Worm (Caenorhabditis elegans) whole organism, L4 larva: ENCODE measurements around the gene B0546.5.

Experiments used
- ama-1 ChIP-seq: fragments of 150-350 bp; optimal IDR thresholded peaks from 2 replicates; lab custom pipeline; 2014; ENCODE audit warnings: inconsistent platforms, mixed read lengths
- ceh-20 ChIP-seq: fragments of 200-800 bp; sonication (Bioruptor generic); IDR thresholded peaks from 2 replicates; pipeline ENCODE4 v1.3.6; 2022; ENCODE audit warnings: missing genetic modification reagents, missing genetic modification characterization, missing compliant biosample characterization
- ceh-62 ChIP-seq: sonication (generic microtip); optimal IDR thresholded peaks from 2 replicates; lab custom pipeline; 2017; ENCODE audit warnings: missing biosample characterization, missing genetic modification characterization
- egl-27 ChIP-seq: sonication (generic microtip); optimal IDR thresholded peaks from 3 replicates; lab custom pipeline; 2017; ENCODE audit warnings: missing biosample characterization, missing genetic modification reagents, missing genetic modification characterization
- fos-1 ChIP-seq: fragments of 150-350 bp; optimal IDR thresholded peaks from 2 replicates; lab custom pipeline; 2014; ENCODE audit warnings: missing biosample characterization, missing genetic modification characterization
- lin-13 ChIP-seq: fragments of 150-350 bp; optimal IDR thresholded peaks from 2 replicates; lab custom pipeline; 2014; ENCODE audit warnings: missing biosample characterization, missing genetic modification reagents, missing genetic modification characterization
- lin-39 ChIP-seq: fragments of 150-350 bp; optimal IDR thresholded peaks from 2 replicates; lab custom pipeline; 2014; ENCODE audit warnings: missing biosample characterization, missing genetic modification reagents, missing genetic modification characterization
- mdl-1 ChIP-seq, 2 experiments: fragments of 150-350 bp in 1 of 2; sonication (generic microtip) in 1 of 2; optimal IDR thresholded peaks; 2 replicates each; lab custom pipeline; 2014 to 2017; ENCODE audit warnings: missing biosample characterization in 2 of 2, missing genetic modification characterization in 2 of 2
- nhr-10 ChIP-seq: fragments of 150-350 bp; optimal IDR thresholded peaks from 2 replicates; lab custom pipeline; 2014; ENCODE audit warnings: missing biosample characterization, missing genetic modification characterization
- nhr-11 ChIP-seq: fragments of 150-350 bp; optimal IDR thresholded peaks from 2 replicates; lab custom pipeline; 2014; ENCODE audit warnings: missing biosample characterization, missing genetic modification characterization
- nhr-25 ChIP-seq: sonication (generic microtip); optimal IDR thresholded peaks from 2 replicates; lab custom pipeline; 2017; ENCODE audit warnings: missing genetic modification characterization, mild to moderate bottlenecking, missing compliant biosample characterization, antibody characterized with exemption, moderate library complexity, borderline replicate concordance; ENCODE audit not compliant: insufficient read depth
- nhr-28 ChIP-seq: fragments of 150-350 bp; optimal IDR thresholded peaks from 2 replicates; lab custom pipeline; 2014; ENCODE audit warnings: missing biosample characterization, missing genetic modification characterization
- pqm-1 ChIP-seq: sonication (generic microtip); optimal IDR thresholded peaks from 2 replicates; lab custom pipeline; 2017; ENCODE audit warnings: missing biosample characterization, missing genetic modification characterization

- no peak for TF ChIP-seq pqm-1 (tag; lab: Kevin White, UChicago)
- TF ChIP-seq lin-13 (GFP tag; lab: Kevin White, UChicago) = no peak
- no peak for TF ChIP-seq mdl-1 (tag; optimal IDR thresholded peaks at IDR 0.05; lab: Kevin White, UChicago)
- no peak for TF ChIP-seq egl-27 (tag; lab: Kevin White, UChicago)
- TF ChIP-seq fos-1 (tag; lab: Kevin White, UChicago) = no peak
- TF ChIP-seq nhr-25 = no peak
- no peak for TF ChIP-seq nhr-11 (tag; lab: Kevin White, UChicago)
- no peak for TF ChIP-seq ceh-62 (tag; lab: Kevin White, UChicago)
- TF ChIP-seq nhr-28 = no peak
- TF ChIP-seq lin-39 (tag; lab: Kevin White, UChicago) = no peak
- TF ChIP-seq ceh-20 (GFP tag; lab: Robert Waterston, UW) = no peak
- TF ChIP-seq ama-1 = no peak
- TF ChIP-seq nhr-10 = no peak
Measured at ce11 chrIV:3415383-3415782, 25.5 kb upstream of the B0546.5 start, which contains the start of gene lgc-9.
